Fruit fly (Drosophila melanogaster) S2 (cell line): Measurements from ENCODE around the gene TAF1B.

Source experiments
- CG8478 ChIP-seq: fragments of >200 bp; optimal IDR thresholded peaks from 2 replicates; lab custom pipeline; 2018
- CTCF ChIP-seq, 2 experiments: fragments of >200 bp; optimal IDR thresholded peaks; 2 replicates each; lab custom pipeline; 2018

TAF1B gene

dm6 chr3R:10100498-10101196, 43.3 kb downstream of the TAF1B start:
- TF ChIP-seq CG8478 (lab: Kevin White, UChicago): no peak
- TF ChIP-seq CTCF (optimal IDR thresholded peaks at IDR 0.05; lab: Kevin White, UChicago): peak; percentile 77 to 78

DNA sequence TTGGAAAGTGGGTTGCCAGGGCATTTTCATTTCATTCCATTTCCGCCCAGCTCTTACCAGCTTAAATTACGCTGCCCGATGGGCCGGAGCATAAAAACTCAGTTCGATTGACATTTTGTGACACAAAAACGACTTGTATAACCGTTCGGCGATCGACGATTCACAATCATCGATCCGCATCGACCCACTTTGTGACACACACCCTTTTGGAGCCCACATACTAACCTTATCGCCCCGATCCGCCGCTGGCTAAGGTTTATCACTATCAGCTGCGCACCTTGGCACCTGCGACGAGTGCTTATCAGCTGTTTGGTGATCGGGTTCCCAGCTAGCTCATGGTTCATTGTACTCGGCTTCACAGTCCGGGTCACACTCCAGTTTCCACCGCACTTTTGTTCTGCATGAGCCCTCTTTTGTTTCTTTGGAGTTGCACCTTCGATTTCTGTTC, 44.6 kb downstream of the TAF1B start:
- TF ChIP-seq CG8478 (lab: Kevin White, UChicago): no peak
- TF ChIP-seq CTCF (optimal IDR thresholded peaks at IDR 0.05; lab: Kevin White, UChicago): no peak

- TF ChIP-seq CTCF (optimal IDR thresholded peaks at IDR 0.05; lab: Kevin White, UChicago) (no peak), CG8478 (lab: Kevin White, UChicago) (no peak)
These were observed 45.7 kb downstream of the TAF1B start for dm6 chr3R:10098296-10098675.

dm6 chr3R:10097531-10098295, 46.3 kb downstream of the TAF1B start:
- TF ChIP-seq CTCF (optimal IDR thresholded peaks at IDR 0.05; lab: Kevin White, UChicago) (no peak), CG8478 (lab: Kevin White, UChicago) (no peak)

- TF ChIP-seq CG8478 (lab: Kevin White, UChicago) (no peak), CTCF (optimal IDR thresholded peaks at IDR 0.05; lab: Kevin White, UChicago) (no peak)
These were observed 48.2 kb downstream of the TAF1B start for dm6 chr3R:10095765-10096164.

- TF ChIP-seq CTCF (optimal IDR thresholded peaks at IDR 0.05; lab: Kevin White, UChicago) (no peak), CG8478 (lab: Kevin White, UChicago) (no peak)
These were observed 48.9 kb downstream of the TAF1B start for dm6 chr3R:10095052-10095451.

dm6 chr3R:10093252-10094030, 50.5 kb downstream of the TAF1B start:
- TF ChIP-seq CG8478 (lab: Kevin White, UChicago): peak; percentile 26
- no peak for TF ChIP-seq CTCF (optimal IDR thresholded peaks at IDR 0.05; lab: Kevin White, UChicago)

DNA sequence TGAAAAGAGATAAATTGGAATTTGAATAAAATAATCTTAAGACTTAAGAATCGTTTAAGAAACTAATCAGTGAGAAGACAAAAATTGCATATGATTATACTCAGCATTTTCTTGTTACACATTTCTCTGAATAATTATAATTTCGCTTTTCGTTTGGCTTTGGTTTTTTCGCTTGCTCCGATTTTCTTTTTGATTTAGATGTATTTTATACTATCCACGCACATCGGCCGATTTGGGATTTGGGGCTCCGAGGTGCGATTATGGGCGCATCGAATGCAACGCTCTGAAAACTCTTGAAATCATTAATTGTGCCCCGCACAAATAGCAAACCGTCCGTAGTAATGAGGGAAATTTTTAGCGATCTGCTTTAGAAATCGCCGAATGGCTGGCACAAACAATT, 52.5 kb downstream of the TAF1B start:
- TF ChIP-seq CTCF (optimal IDR thresholded peaks at IDR 0.05; lab: Kevin White, UChicago): no peak
- TF ChIP-seq CG8478 (lab: Kevin White, UChicago): no peak

- TF ChIP-seq CTCF (optimal IDR thresholded peaks at IDR 0.05; lab: Kevin White, UChicago) (no peak), CG8478 (lab: Kevin White, UChicago) (no peak)
These were observed 53.1 kb downstream of the TAF1B start for dm6 chr3R:10090906-10091305.
